Fruit fly (Drosophila melanogaster) whole organism, embryonic: ENCODE results near the gene cype.

Experiments
- CG11696 ChIP-seq: fragments of 200-800 bp; sonication (Bioruptor generic); IDR thresholded peaks from 2 replicates; pipeline ENCODE4 v1.3.6; 2022; ENCODE audit warnings: missing biosample characterization, missing genetic modification characterization
- CG4282 ChIP-seq: fragments of 200-800 bp; sonication (Bioruptor generic); optimal IDR thresholded peaks from 2 replicates; lab custom pipeline; 2016; ENCODE audit warnings: missing biosample characterization, missing genetic modification characterization
- CG8290 ChIP-seq, 3 experiments: fragments of 200-800 bp; sonication (Bioruptor generic); optimal IDR thresholded peaks; 2 replicates each; lab custom pipeline; 2016 to 2019; ENCODE audit warnings: missing biosample characterization in 3 of 3, missing genetic modification characterization in 3 of 3, mild to moderate bottlenecking in 2 of 3, moderate library complexity in 1 of 3
- gro ChIP-seq: fragments of 200-800 bp; sonication (Bioruptor generic); optimal IDR thresholded peaks from 2 replicates; lab custom pipeline; 2016; ENCODE audit warnings: missing biosample characterization, missing genetic modification characterization
- kah ChIP-seq: fragments of 200-800 bp; sonication (Bioruptor generic); optimal IDR thresholded peaks from 2 replicates; lab custom pipeline; 2018; ENCODE audit warnings: missing biosample characterization, mild to moderate bottlenecking, missing genetic modification characterization
- knrl ChIP-seq: fragments of 200-800 bp; sonication (Bioruptor generic); IDR thresholded peaks from 3 replicates; pipeline ENCODE4 v1.3.6; 2022; ENCODE audit warnings: missing biosample characterization, missing genetic modification characterization; ENCODE audit not compliant: partially characterized antibody
- sens-2 ChIP-seq: fragments of 200-800 bp; sonication (Bioruptor generic); IDR thresholded peaks from 2 replicates; pipeline ENCODE4 v1.3.6; 2022; ENCODE audit warnings: missing biosample characterization, missing genetic modification characterization
- tup ChIP-seq: fragments of 200-800 bp; sonication (Bioruptor generic); optimal IDR thresholded peaks from 2 replicates; lab custom pipeline; 2016; ENCODE audit warnings: missing biosample characterization, mild to moderate bottlenecking, missing genetic modification characterization, moderate library complexity

- TF ChIP-seq knrl (GFP tag; lab: Robert Waterston, UW) (no peak), CG8290 (GFP tag; optimal IDR thresholded peaks at IDR 0.05; lab: Kevin White, UChicago) (no peak), CG8290 (tag; optimal IDR thresholded peaks at IDR 0.05; lab: Kevin White, UChicago) (no peak), gro (GFP tag; lab: Kevin White, UChicago) (no peak), CG4282 (no peak), tup (GFP tag; lab: Kevin White, UChicago) (no peak), CG11696 (no peak), kah (GFP tag; lab: Kevin White, UChicago) (no peak), sens-2 (no peak)
Measured at dm6 chr2L:5285860-5286259, 41.2 kb upstream of the cype start.
